Worm (Caenorhabditis elegans): ENCODE results near the gene rab-14.

Gene rab-14

ce11 chrX:15608593-15608992 is 2.2 kb upstream of the rab-14 start (continued):
- TF ChIP-seq Y105C5A.15 (GFP tag; IDR thresholded peaks at IDR 0.05): no peak

- TF ChIP-seq hlh-11 (tag; optimal IDR thresholded peaks at IDR 0.05): peak; percentile 98
- TF ChIP-seq set-16 (GFP tag; IDR thresholded peaks at IDR 0.05): peak; percentile 68
- TF ChIP-seq ceh-62 (tag; optimal IDR thresholded peaks at IDR 0.05): no peak
- peak; percentile 86 for TF ChIP-seq madf-9 (GFP tag; conservative IDR thresholded peaks at IDR 0.05)
- no peak for TF ChIP-seq daf-19 (GFP tag; conservative IDR thresholded peaks at IDR 0.05)
- TF ChIP-seq ceh-44 (GFP tag; IDR thresholded peaks at IDR 0.05): no peak
- TF ChIP-seq mes-2 (tag; optimal IDR thresholded peaks at IDR 0.05; ENCODE audit: poor library complexity, severe bottlenecking): peak; percentile 88
- TF ChIP-seq ceh-82 (tag; optimal IDR thresholded peaks at IDR 0.05): no peak
- peak; percentile 88 for TF ChIP-seq T20F7.1 (GFP tag; optimal IDR thresholded peaks at IDR 0.05)
- TF ChIP-seq dmd-9 (GFP tag; IDR thresholded peaks at IDR 0.05): no peak
- TF ChIP-seq mep-1 (tag; optimal IDR thresholded peaks at IDR 0.05): peak; percentile 98
- no peak for TF ChIP-seq R02D3.7 (tag; optimal IDR thresholded peaks at IDR 0.05)
- TF ChIP-seq saeg-2 (GFP tag; IDR thresholded peaks at IDR 0.05): peak; percentile 81
- peak; percentile 80 for TF ChIP-seq nhr-76 (tag; optimal IDR thresholded peaks at IDR 0.05)
- peak; percentile 82 for TF ChIP-seq zfp-3 (GFP tag; conservative IDR thresholded peaks at IDR 0.05)
- peak; percentile 76 for TF ChIP-seq arid-1 (GFP tag; conservative IDR thresholded peaks at IDR 0.05)
- peak; percentile 94 for TF ChIP-seq nhr-6 (tag; optimal IDR thresholded peaks at IDR 0.05)
- peak; percentile 94 for TF ChIP-seq nhr-10 (tag; optimal IDR thresholded peaks at IDR 0.05)
- TF ChIP-seq Y75B8A.6 (GFP tag; IDR thresholded peaks at IDR 0.05): 0 out of 2 replicates have a peak, but pooled peaks have one; percentile 16
- TF ChIP-seq nhr-11 (tag; optimal IDR thresholded peaks at IDR 0.05): peak; percentile 98
- TF ChIP-seq lin-39 (tag; optimal IDR thresholded peaks at IDR 0.05): no peak
- TF ChIP-seq ZK546.5 (tag; optimal IDR thresholded peaks at IDR 0.05): no peak
- peak; percentile 96 for TF ChIP-seq mxl-3 (GFP tag; optimal IDR thresholded peaks at IDR 0.05)
- peak; percentile 97 for TF ChIP-seq tra-1 (GFP tag; IDR thresholded peaks at IDR 0.05)
- peak; percentile 86 for TF ChIP-seq jun-1 (tag; optimal IDR thresholded peaks at IDR 0.05)
- peak; percentile 52 for TF ChIP-seq skn-1 (tag; optimal IDR thresholded peaks at IDR 0.05)
- no peak for TF ChIP-seq sdz-12 (GFP tag; optimal IDR thresholded peaks at IDR 0.05)
- no peak for TF ChIP-seq dmd-8 (GFP tag; IDR thresholded peaks at IDR 0.05)
- TF ChIP-seq Y48G9A.11 (GFP tag; IDR thresholded peaks at IDR 0.05): no peak
- peak; percentile 93 for TF ChIP-seq pha-4 (GFP tag; IDR thresholded peaks at IDR 0.05)
- peak; percentile 2 for TF ChIP-seq pha-4 (tag; optimal IDR thresholded peaks at IDR 0.05)
- TF ChIP-seq Y105C5A.15 (GFP tag; IDR thresholded peaks at IDR 0.05): no peak
- no peak for TF ChIP-seq F49E8.2 (tag; optimal IDR thresholded peaks at IDR 0.05; ENCODE audit: borderline replicate concordance)
- peak; percentile 61 for TF ChIP-seq cey-2 (tag; optimal IDR thresholded peaks at IDR 0.05; ENCODE audit: borderline replicate concordance, insufficient read depth)
- TF ChIP-seq dmd-6 (GFP tag; IDR thresholded peaks at IDR 0.05): peak; percentile 99
- TF ChIP-seq php-3 (GFP tag; IDR thresholded peaks at IDR 0.05): peak; percentile 73; the same call in 1 of the 2 replicates
- 0 out of 2 replicates have a peak, but pooled peaks have one; percentile 48 for TF ChIP-seq mxl-2 (GFP tag; conservative IDR thresholded peaks at IDR 0.05)
- peak; percentile 96 for TF ChIP-seq lin-13 (GFP tag; optimal IDR thresholded peaks at IDR 0.05)
- peak; percentile 65 for TF ChIP-seq ceh-28 (tag; optimal IDR thresholded peaks at IDR 0.05)
- peak; percentile 100 for TF ChIP-seq nhr-28 (tag; optimal IDR thresholded peaks at IDR 0.05)
- TF ChIP-seq unc-39 (tag; optimal IDR thresholded peaks at IDR 0.05): no peak
- no peak for TF ChIP-seq unc-130 (GFP tag; optimal IDR thresholded peaks at IDR 0.05)
- peak; percentile 84 for TF ChIP-seq egl-43 (GFP tag; IDR thresholded peaks at IDR 0.05)
- TF ChIP-seq unc-62 (GFP tag; optimal IDR thresholded peaks at IDR 0.05 in 1 of 2): peak in 1 of 2 experiments; percentile 99
- no peak for TF ChIP-seq unc-62 (tag; optimal IDR thresholded peaks at IDR 0.05)
- TF ChIP-seq ztf-7 (tag; optimal IDR thresholded peaks at IDR 0.05): peak; percentile 88
- peak; percentile 44 for TF ChIP-seq lin-15B (tag; optimal IDR thresholded peaks at IDR 0.05)
- TF ChIP-seq rbr-2 (tag; optimal IDR thresholded peaks at IDR 0.05): peak; percentile 88
- TF ChIP-seq ceh-20 (GFP tag; IDR thresholded peaks at IDR 0.05): peak; percentile 81
Observed at ce11 chrX:15607498-15608019, 1.1 kb upstream of the rab-14 start, which contains the start of gene nipi-3. Gene nipi-3, plus strand, starts transcription at chrX:15607969.
